Fruit fly (Drosophila melanogaster) whole organism, embryonic: ENCODE measurements around the gene CG33664.

Experiments used
- CG10654 ChIP-seq: fragments of 200-800 bp; sonication (Bioruptor generic); optimal IDR thresholded peaks from 2 replicates; lab custom pipeline; 2016; ENCODE audit warnings: missing biosample characterization, missing genetic modification characterization
- CG12219 ChIP-seq: fragments of 200-800 bp; sonication (Bioruptor generic); optimal IDR thresholded peaks from 3 replicates; lab custom pipeline; 2018; ENCODE audit warnings: missing biosample characterization, mild to moderate bottlenecking, missing genetic modification characterization
- CG13296 ChIP-seq: fragments of 200-800 bp; sonication (Bioruptor generic); optimal IDR thresholded peaks from 3 replicates; lab custom pipeline; 2018; ENCODE audit warnings: missing biosample characterization, mild to moderate bottlenecking, missing genetic modification characterization
- CG3407 ChIP-seq: fragments of 200-800 bp; sonication (Bioruptor generic); optimal IDR thresholded peaks from 2 replicates; lab custom pipeline; 2018; ENCODE audit warnings: missing biosample characterization, mild to moderate bottlenecking, missing genetic modification characterization
- CG8478 ChIP-seq: fragments of >200 bp; optimal IDR thresholded peaks from 2 replicates; lab custom pipeline; 2018
- GATAe ChIP-seq: fragments of 200-800 bp; sonication (Bioruptor generic); conservative IDR thresholded peaks from 2 replicates; pipeline ENCODE4 v1.3.6; 2022; ENCODE audit warnings: missing biosample characterization, missing genetic modification characterization
- Hmr ChIP-seq: fragments of 200-800 bp; sonication (Bioruptor generic); optimal IDR thresholded peaks from 3 replicates; lab custom pipeline; 2017; ENCODE audit warnings: mild to moderate bottlenecking, missing biosample characterization, missing genetic modification reagents, missing genetic modification characterization
- Mad ChIP-seq: fragments of 200-800 bp; sonication (Bioruptor generic); optimal IDR thresholded peaks from 2 replicates; lab custom pipeline; 2016; ENCODE audit warnings: missing biosample characterization, missing genetic modification characterization
- Sin3A ChIP-seq: fragments of >200 bp; optimal IDR thresholded peaks from 2 replicates; lab custom pipeline; 2018
- da ChIP-seq: fragments of 200-800 bp; sonication (Bioruptor generic); optimal IDR thresholded peaks from 2 replicates; lab custom pipeline; 2016; ENCODE audit warnings: missing biosample characterization, missing genetic modification characterization
- gsb-n ChIP-seq: fragments of 200-800 bp; sonication (Bioruptor generic); optimal IDR thresholded peaks from 3 replicates; lab custom pipeline; 2018; ENCODE audit warnings: missing biosample characterization, mild to moderate bottlenecking, missing genetic modification characterization
- pum ChIP-seq: fragments of 200-800 bp; sonication (Bioruptor generic); optimal IDR thresholded peaks from 2 replicates; lab custom pipeline; 2016; ENCODE audit warnings: missing biosample characterization, missing genetic modification characterization

- TF ChIP-seq CG12219 (GFP tag; lab: Kevin White, UChicago) = no peak
- no peak for TF ChIP-seq CG13296 (GFP tag; lab: Kevin White, UChicago)
- no peak for TF ChIP-seq da (GFP tag; lab: Kevin White, UChicago)
- no peak for TF ChIP-seq CG10654
- no peak for TF ChIP-seq CG8478
- TF ChIP-seq pum (GFP tag; lab: Kevin White, UChicago) = no peak
- no peak for TF ChIP-seq GATAe (GFP tag; lab: Robert Waterston, UW)
- no peak for TF ChIP-seq Mad (GFP tag; lab: Kevin White, UChicago)
- no peak for TF ChIP-seq Hmr (GFP tag; lab: Kevin White, UChicago)
- TF ChIP-seq CG3407 (GFP tag; lab: Kevin White, UChicago) = no peak
- no peak for TF ChIP-seq gsb-n (tag; lab: Kevin White, UChicago)
- no peak for TF ChIP-seq Sin3A (lab: Kevin White, UChicago)
Measured at dm6 chrX:6361215-6361614, 22.8 kb upstream of the CG33664 start.
